Worm (Caenorhabditis elegans): Measurements from ENCODE around the gene H10D18.1.

DNA sequence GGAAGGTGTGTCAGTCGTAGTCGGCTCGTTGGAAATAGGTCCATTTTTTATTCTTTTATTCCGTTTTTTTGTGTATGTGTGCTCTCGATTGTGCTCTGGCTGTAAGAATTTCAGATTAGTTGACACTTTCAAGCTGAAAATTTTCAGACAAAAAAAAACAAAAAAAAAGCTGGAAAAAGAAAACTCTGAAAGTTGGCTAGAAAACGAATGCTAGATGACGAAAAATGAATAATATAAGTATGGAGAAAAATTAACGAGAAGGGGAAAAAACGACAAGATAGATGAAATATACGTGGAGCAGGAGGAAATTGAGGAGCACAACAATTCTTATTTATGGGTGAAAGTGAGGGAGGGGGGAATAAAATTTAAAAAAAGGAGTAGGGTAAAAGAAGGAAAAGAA lies 16.6 kb downstream of the H10D18.1 start, which contains the start of gene H10D18.5:
- TF ChIP-seq nhr-237 (tag; optimal IDR thresholded peaks at IDR 0.05): no peak
- no peak for TF ChIP-seq snpc-4 (tag; optimal IDR thresholded peaks at IDR 0.05)
- no peak for TF ChIP-seq blmp-1 (tag; optimal IDR thresholded peaks at IDR 0.05; ENCODE audit: insufficient read depth)
- no peak for TF ChIP-seq egl-27 (tag; optimal IDR thresholded peaks at IDR 0.05)

Data from whole organism, L2 larva.